Worm (Caenorhabditis elegans) whole organism, early embryonic: ENCODE measurements around the gene T28A11.4.

Experiments
- F13C5.2 ChIP-seq: sonication (generic microtip); optimal IDR thresholded peaks from 2 replicates; lab custom pipeline; 2017; ENCODE audit warnings: mild to moderate bottlenecking, missing genetic modification characterization, inconsistent platforms, missing compliant biosample characterization
- aly-1 ChIP-seq: sonication (generic microtip); optimal IDR thresholded peaks from 2 replicates; lab custom pipeline; 2016; ENCODE audit warnings: missing genetic modification characterization, missing compliant biosample characterization
- ama-1 ChIP-seq: fragments of 150-350 bp; optimal IDR thresholded peaks from 2 replicates; lab custom pipeline; 2014
- ceh-36 ChIP-seq: sonication (generic microtip); optimal IDR thresholded peaks from 2 replicates; lab custom pipeline; 2016; ENCODE audit warnings: missing genetic modification characterization, inconsistent platforms, missing compliant biosample characterization
- flt-1 ChIP-seq: fragments of 200-800 bp; sonication (Bioruptor generic); IDR thresholded peaks from 2 replicates; pipeline ENCODE4 v1.3.6; 2022; ENCODE audit warnings: missing genetic modification characterization, missing compliant biosample characterization
- hmbx-1 ChIP-seq: sonication (generic microtip); optimal IDR thresholded peaks from 2 replicates; lab custom pipeline; 2016; ENCODE audit warnings: mild to moderate bottlenecking, missing genetic modification characterization, missing compliant biosample characterization
- hnd-1 ChIP-seq: sonication (generic microtip); optimal IDR thresholded peaks from 2 replicates; lab custom pipeline; 2016; ENCODE audit warnings: missing genetic modification characterization, missing compliant biosample characterization
- pes-1 ChIP-seq: fragments of 200-800 bp; sonication (Bioruptor generic); IDR thresholded peaks from 2 replicates; pipeline ENCODE4 v1.3.6; 2022; ENCODE audit warnings: missing genetic modification reagents, missing genetic modification characterization, missing compliant biosample characterization

DNA sequence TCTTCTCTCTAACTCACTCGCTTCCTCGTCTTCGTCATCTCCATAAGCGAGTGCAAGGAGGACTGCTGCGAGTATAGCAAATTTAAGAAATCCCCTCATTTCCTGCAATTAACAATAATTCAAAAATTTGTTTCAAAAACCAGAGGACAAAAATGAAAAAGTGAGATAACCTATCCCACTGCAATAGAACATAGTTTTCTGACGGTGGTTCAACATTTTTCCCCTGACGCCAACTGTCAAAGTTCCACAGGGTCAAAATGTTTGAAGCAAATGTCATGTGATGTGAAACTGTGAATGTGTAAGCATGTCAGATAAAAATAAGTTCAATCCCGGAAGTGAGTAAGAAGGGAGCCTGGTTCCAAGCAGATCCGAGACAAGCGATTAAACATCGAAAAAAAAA lies 4.4 kb upstream of the T28A11.4 start, which contains the start of gene T28A11.19:
- TF ChIP-seq ama-1 (lab: Kevin White, UChicago), result no peak
- TF ChIP-seq aly-1 (tag; lab: Kevin White, UChicago), result no peak
- no peak for TF ChIP-seq hmbx-1 (tag; lab: Kevin White, UChicago)
- no peak for TF ChIP-seq flt-1 (GFP tag; lab: Robert Waterston, UW)
- no peak for TF ChIP-seq hnd-1 (tag; lab: Kevin White, UChicago)
- no peak for TF ChIP-seq ceh-36
- no peak for TF ChIP-seq F13C5.2 (tag; lab: Kevin White, UChicago)
- TF ChIP-seq pes-1, result no peak
